Worm (Caenorhabditis elegans): ENCODE measurements around the gene C04G6.11.

The C04G6.11 gene

ce11 chrII:5099034-5099433, 4.6 kb downstream of the C04G6.11 start:
- TF ChIP-seq akir-1 (GFP tag; optimal IDR thresholded peaks at IDR 0.05) (no peak), snpc-3.4 (tag; optimal IDR thresholded peaks at IDR 0.05) (no peak), nhr-80 (tag; optimal IDR thresholded peaks at IDR 0.05) (no peak), ztf-22 (GFP tag; optimal IDR thresholded peaks at IDR 0.05) (no peak), F57C9.4 (tag; optimal IDR thresholded peaks at IDR 0.05) (no peak), hlh-26 (GFP tag; conservative IDR thresholded peaks at IDR 0.05) (no peak), lin-54 (GFP tag; optimal IDR thresholded peaks at IDR 0.05) (no peak), ztf-3 (GFP tag; optimal IDR thresholded peaks at IDR 0.05) (no peak), F52B5.7 (tag; optimal IDR thresholded peaks at IDR 0.05) (no peak), let-526 (GFP tag; IDR thresholded peaks at IDR 0.05) (no peak), lin-35 (GFP tag; optimal IDR thresholded peaks at IDR 0.05) (no peak)

ce11 chrII:5097463-5097862, 6.2 kb downstream of the C04G6.11 start:
- TF ChIP-seq egrh-3 (GFP tag; IDR thresholded peaks at IDR 0.05), result peak; percentile 92

ce11 chrII:5093945-5094344, 9.7 kb downstream of the C04G6.11 start, which contains the start of gene C04G6.13:
Gene C04G6.13, plus strand, starts transcription at chrII:5094245.
- no peak for TF ChIP-seq unc-62 (GFP tag; optimal IDR thresholded peaks at IDR 0.05)
- no peak for TF ChIP-seq ceh-91 (GFP tag; IDR thresholded peaks at IDR 0.05)
- TF ChIP-seq attf-5 (GFP tag; optimal IDR thresholded peaks at IDR 0.05), result no peak
- no peak for TF ChIP-seq sptf-2 (GFP tag; optimal IDR thresholded peaks at IDR 0.05)
- no peak for TF ChIP-seq lsy-27 (tag; optimal IDR thresholded peaks at IDR 0.05; ENCODE audit: borderline replicate concordance, insufficient read depth)

ce11 chrII:5092362-5093281, 11.0 kb downstream of the C04G6.11 start, which contains the start of gene C04G6.2:
Gene C04G6.2, plus strand, starts transcription at chrII:5093231.
- TF ChIP-seq nhr-80 (tag; optimal IDR thresholded peaks at IDR 0.05), result peak; percentile 52
- no peak for TF ChIP-seq somi-1 (GFP tag; optimal IDR thresholded peaks at IDR 0.05)
- TF ChIP-seq nfyb-1 (GFP tag; IDR thresholded peaks at IDR 0.05), result no peak
- peak; percentile 56 for TF ChIP-seq attf-5 (GFP tag; optimal IDR thresholded peaks at IDR 0.05)
- TF ChIP-seq pha-4 (tag; optimal IDR thresholded peaks at IDR 0.05), result peak; percentile 48
- TF ChIP-seq sdz-38 (tag; optimal IDR thresholded peaks at IDR 0.05), result no peak
- TF ChIP-seq hmg-1.2 (GFP tag; IDR thresholded peaks at IDR 0.05), result peak; percentile 92; the same call in 1 of the 2 replicates

ce11 chrII:5091640-5092243, 11.9 kb downstream of the C04G6.11 start, which contains the start of gene pld-1:
Gene pld-1, minus strand, starts transcription at chrII:5091690.
- TF ChIP-seq F33H1.4 (GFP tag; IDR thresholded peaks at IDR 0.05) (peak; percentile 95), hlh-12 (tag; optimal IDR thresholded peaks at IDR 0.05) (no peak), hlh-26 (GFP tag; conservative IDR thresholded peaks at IDR 0.05) (no peak), dpl-1 (GFP tag; optimal IDR thresholded peaks at IDR 0.05) (peak; percentile 49), atf-7 (tag; optimal IDR thresholded peaks at IDR 0.05) (no peak), F49E8.2 (tag; optimal IDR thresholded peaks at IDR 0.05; ENCODE audit: insufficient read depth) (peak; percentile 65), tbp1 (GFP tag; optimal IDR thresholded peaks at IDR 0.05) (peak; percentile 25), snpc-3.4 (tag; optimal IDR thresholded peaks at IDR 0.05) (peak; percentile 76), snpc-1.3 (tag; optimal IDR thresholded peaks at IDR 0.05; ENCODE audit: insufficient read depth) (peak; percentile 43), ceh-91 (GFP tag; IDR thresholded peaks at IDR 0.05) (peak; percentile 89), unc-130 (GFP tag; optimal IDR thresholded peaks at IDR 0.05) (peak; percentile 3), madf-6 (GFP tag; IDR thresholded peaks at IDR 0.05) (peak; percentile 96), lsl-1 (GFP tag; optimal IDR thresholded peaks at IDR 0.05) (peak; percentile 97), xnd-1 (tag; optimal IDR thresholded peaks at IDR 0.05) (peak; percentile 93), snpc-1.1 (tag; optimal IDR thresholded peaks at IDR 0.05; ENCODE audit: insufficient read depth) (peak; percentile 43), Y53F4B.3 (GFP tag; IDR thresholded peaks at IDR 0.05) (no peak), madf-8 (GFP tag; conservative IDR thresholded peaks at IDR 0.05) (peak; percentile 86), D2030.7 (GFP tag; IDR thresholded peaks at IDR 0.05) (peak; percentile 60), mcd-1 (GFP tag; IDR thresholded peaks at IDR 0.05) (no peak)
